Worm (Caenorhabditis elegans): ENCODE results near the gene C24H10.2.
A peak's percentile ranks its signal among the peaks of the same experiment; 100 is the strongest.

C24H10.2 gene

DNA sequence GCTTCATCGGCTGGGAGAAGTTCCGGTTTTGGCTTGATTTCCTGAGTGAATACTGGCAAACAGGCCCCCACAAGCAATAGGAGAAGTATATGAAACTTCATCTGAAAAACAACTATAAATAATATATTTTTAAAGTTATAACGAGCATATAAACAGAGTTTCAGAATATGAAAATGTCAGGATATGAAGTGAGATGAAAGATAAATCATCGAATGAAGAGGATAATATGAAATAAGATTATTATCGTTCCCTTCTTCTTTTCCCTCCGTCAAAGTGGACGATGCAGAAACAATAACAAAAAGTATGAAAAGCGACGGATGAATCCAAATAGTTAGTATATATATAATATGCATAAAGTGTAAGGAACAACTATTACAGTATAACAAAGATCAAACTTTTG lies 32.6 kb downstream of the C24H10.2 start, which contains the start of gene acn-1:
TSS of gene acn-1 (minus strand) at position 101 of the 400 bp plus-strand sequence.
- no peak for TF ChIP-seq nhr-76 (tag; optimal IDR thresholded peaks at IDR 0.05)
- no peak for TF ChIP-seq elt-1 (tag; optimal IDR thresholded peaks at IDR 0.05)
- no peak for TF ChIP-seq jun-1 (tag; optimal IDR thresholded peaks at IDR 0.05)
- no peak for TF ChIP-seq ceh-16 (tag; optimal IDR thresholded peaks at IDR 0.05)
- TF ChIP-seq ceh-9 (tag; optimal IDR thresholded peaks at IDR 0.05): no peak
- TF ChIP-seq nhr-77 (tag; optimal IDR thresholded peaks at IDR 0.05): no peak
- TF ChIP-seq eor-1 (tag; optimal IDR thresholded peaks at IDR 0.05): no peak
- TF ChIP-seq hmg-11 (tag; optimal IDR thresholded peaks at IDR 0.05): no peak
- TF ChIP-seq elt-2 (tag; optimal IDR thresholded peaks at IDR 0.05): no peak
- no peak for TF ChIP-seq fkh-2 (tag; optimal IDR thresholded peaks at IDR 0.05)
- no peak for TF ChIP-seq ztf-4 (tag; optimal IDR thresholded peaks at IDR 0.05)
- TF ChIP-seq snpc-4 (tag; optimal IDR thresholded peaks at IDR 0.05): no peak
- no peak for TF ChIP-seq mdl-1 (tag; optimal IDR thresholded peaks at IDR 0.05)
- TF ChIP-seq egl-27 (tag; optimal IDR thresholded peaks at IDR 0.05): no peak
- TF ChIP-seq fos-1 (tag; optimal IDR thresholded peaks at IDR 0.05): no peak

DNA sequence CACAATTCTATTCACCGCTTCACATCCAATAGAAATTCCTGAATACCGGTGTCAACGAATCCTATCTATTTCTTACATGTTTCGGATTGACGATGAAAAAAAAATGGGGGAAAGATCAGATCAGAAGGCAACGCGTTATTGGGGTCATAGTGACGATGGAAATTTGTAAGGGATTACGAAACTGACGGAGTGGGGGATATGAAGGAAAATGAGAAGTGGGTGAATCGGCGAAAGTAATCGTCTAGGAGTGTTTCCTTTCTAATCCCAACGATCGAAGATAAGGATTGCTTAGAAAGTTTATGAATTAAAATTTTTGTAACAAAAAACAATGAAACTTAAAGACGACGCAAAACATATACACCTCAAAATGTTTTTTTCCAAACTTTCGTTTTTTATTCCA lies 34.5 kb downstream of the C24H10.2 start:
- TF ChIP-seq eor-1 (tag; optimal IDR thresholded peaks at IDR 0.05) (no peak), nhr-23 (tag; optimal IDR thresholded peaks at IDR 0.05) (peak; percentile 88), elt-1 (tag; optimal IDR thresholded peaks at IDR 0.05) (no peak), egl-5 (tag; optimal IDR thresholded peaks at IDR 0.05) (no peak), hmg-11 (tag; optimal IDR thresholded peaks at IDR 0.05) (no peak), snpc-4 (tag; optimal IDR thresholded peaks at IDR 0.05) (no peak), nhr-76 (tag; optimal IDR thresholded peaks at IDR 0.05) (no peak), unc-39 (tag; optimal IDR thresholded peaks at IDR 0.05) (no peak)

DNA sequence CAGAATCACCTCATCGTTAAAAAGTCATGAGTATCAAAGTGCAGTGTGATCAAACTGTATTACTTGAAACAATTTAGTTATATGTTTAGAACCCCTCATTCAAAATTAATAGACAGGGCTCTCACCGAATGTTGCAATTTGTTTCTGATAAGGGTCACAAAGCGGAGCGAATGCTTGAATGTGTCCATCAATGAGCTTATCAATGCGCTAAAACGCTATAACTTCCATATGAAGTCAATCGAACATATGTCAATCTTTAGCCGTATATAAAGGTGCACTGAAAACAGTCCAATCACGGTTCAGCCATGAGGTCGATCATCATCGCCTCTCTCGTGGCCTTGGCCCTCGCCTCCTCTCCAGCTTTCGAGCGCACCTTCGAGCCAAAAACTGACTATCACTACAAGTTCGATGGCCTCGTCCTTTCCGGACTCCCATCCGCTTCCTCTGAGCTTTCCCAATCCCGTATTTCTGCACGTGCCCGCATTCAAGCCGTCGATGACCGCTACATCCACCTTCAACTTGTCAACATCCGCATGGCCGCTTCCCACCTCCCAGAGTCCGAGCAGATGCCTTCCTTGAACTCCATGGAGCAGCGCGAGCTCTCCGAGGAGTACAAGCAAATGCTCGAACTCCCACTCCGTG lies 36.5 kb downstream of the C24H10.2 start, which contains the start of gene vit-2:
TSS of gene vit-2 (plus strand) at position 305 of the 642 bp plus-strand sequence.
- no peak for TF ChIP-seq nhr-11 (tag; optimal IDR thresholded peaks at IDR 0.05)
- no peak for TF ChIP-seq eor-1 (tag; optimal IDR thresholded peaks at IDR 0.05)
- TF ChIP-seq ama-1 (optimal IDR thresholded peaks at IDR 0.05): no peak
- no peak for TF ChIP-seq elt-1 (tag; optimal IDR thresholded peaks at IDR 0.05)
- TF ChIP-seq ztf-4 (tag; optimal IDR thresholded peaks at IDR 0.05): no peak
- TF ChIP-seq pqm-1 (tag; optimal IDR thresholded peaks at IDR 0.05): no peak
- TF ChIP-seq elt-2 (tag; optimal IDR thresholded peaks at IDR 0.05): no peak
- TF ChIP-seq skn-1 (tag; optimal IDR thresholded peaks at IDR 0.05): no peak
- TF ChIP-seq jun-1 (tag; optimal IDR thresholded peaks at IDR 0.05): no peak
- no peak for TF ChIP-seq elt-3 (tag; optimal IDR thresholded peaks at IDR 0.05)
- no peak for TF ChIP-seq egl-27 (tag; optimal IDR thresholded peaks at IDR 0.05)
- TF ChIP-seq mdl-1 (tag; optimal IDR thresholded peaks at IDR 0.05): no peak
- TF ChIP-seq nhr-77 (tag; optimal IDR thresholded peaks at IDR 0.05): no peak
- no peak for TF ChIP-seq unc-39 (tag; optimal IDR thresholded peaks at IDR 0.05)

DNA sequence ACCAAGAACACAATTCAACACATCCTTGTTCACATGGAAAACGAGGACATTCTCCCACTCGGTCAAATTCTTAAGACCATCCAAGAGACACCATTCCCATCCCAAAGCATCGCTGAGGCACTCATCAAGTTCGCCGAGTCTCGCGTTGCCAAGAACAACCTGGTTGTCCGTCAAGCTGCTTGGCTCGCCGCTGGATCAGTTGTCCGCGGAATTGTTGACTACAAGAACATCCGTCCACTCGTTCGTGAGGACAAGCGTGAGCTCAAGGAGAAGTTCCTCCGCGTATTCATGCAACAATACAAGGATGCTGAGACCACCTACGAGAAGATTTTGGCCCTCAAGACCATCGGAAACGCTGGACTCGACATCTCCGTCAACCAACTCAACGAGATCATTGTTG lies 37.9 kb downstream of the C24H10.2 start:
- TF ChIP-seq lsy-12 (tag; optimal IDR thresholded peaks at IDR 0.05): no peak
- no peak for TF ChIP-seq nhr-237 (tag; optimal IDR thresholded peaks at IDR 0.05)
- no peak for TF ChIP-seq jun-1 (tag; optimal IDR thresholded peaks at IDR 0.05)

DNA sequence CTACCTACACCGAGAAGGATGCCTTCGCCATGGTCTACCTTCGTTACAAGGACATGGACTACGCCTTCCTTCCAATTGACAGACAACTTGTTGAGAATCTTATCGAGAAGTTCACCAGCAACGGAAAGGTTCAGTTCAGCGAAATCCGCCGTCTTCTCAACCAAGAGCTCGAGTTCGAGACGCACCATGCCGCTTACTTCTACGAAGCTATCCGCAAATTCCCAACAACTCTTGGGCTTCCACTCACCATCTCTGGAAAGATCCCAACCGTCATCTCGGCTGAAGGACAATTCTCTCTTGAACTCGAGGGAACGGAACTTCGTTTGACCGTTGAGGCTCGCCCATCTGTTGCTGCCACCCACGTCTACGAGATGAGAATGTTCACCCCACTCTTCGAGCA lies 39.0 kb downstream of the C24H10.2 start:
- TF ChIP-seq pha-4 (tag; optimal IDR thresholded peaks at IDR 0.05): no peak
- no peak for TF ChIP-seq skn-1 (tag; optimal IDR thresholded peaks at IDR 0.05)
- TF ChIP-seq mdl-1 (tag; optimal IDR thresholded peaks at IDR 0.05): no peak
- no peak for TF ChIP-seq lsy-12 (tag; optimal IDR thresholded peaks at IDR 0.05)
- no peak for TF ChIP-seq nhr-77 (tag; optimal IDR thresholded peaks at IDR 0.05)
- TF ChIP-seq elt-1 (tag; optimal IDR thresholded peaks at IDR 0.05): no peak
- no peak for TF ChIP-seq tbx-2 (tag; optimal IDR thresholded peaks at IDR 0.05)
- TF ChIP-seq daf-12 (tag; optimal IDR thresholded peaks at IDR 0.05): no peak

DNA sequence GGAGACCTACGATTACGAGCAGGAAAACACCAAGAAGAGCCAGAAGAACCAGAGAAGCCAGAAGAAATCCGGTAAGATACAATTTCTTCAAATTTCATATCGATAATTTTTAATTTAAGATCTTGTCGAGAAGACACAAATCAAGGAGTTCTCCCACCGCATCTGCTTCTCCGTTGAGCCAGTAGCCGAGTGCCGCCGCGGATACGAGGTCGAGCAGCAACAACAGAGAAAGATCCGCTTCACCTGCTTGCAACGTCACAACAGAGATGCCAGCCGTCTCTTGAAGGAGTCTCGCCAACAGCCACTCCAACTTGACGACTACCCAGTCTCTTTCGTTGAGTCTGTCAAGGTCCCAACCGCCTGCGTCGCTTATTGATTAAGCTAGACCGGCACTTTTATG lies 41.3 kb downstream of the C24H10.2 start:
- TF ChIP-seq nhr-12 (tag; optimal IDR thresholded peaks at IDR 0.05): no peak

DNA sequence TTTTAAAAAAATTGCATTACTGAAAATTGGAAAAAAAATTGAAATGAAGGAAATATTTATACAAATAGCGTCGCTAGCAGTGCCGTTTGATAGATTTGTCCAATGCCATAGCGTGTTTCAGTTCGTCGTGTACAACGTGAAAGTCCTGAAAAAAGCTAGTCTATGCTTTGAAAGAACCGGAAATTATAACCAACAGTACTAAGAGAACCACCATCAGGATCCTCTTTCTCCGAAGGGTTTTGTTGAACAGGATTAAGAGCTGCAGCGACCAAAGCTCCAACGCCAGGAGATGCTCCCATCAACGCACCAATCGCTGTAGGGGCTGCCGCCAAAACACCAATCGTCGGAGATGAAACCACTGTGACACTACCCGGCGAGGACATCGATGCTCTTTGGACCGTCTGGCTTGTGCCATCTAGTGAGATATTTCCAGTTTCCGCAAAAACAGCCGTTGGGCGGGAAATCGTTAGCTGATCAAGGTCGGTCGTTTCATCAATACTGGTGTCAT lies 41.8 kb downstream of the C24H10.2 start:
- TF ChIP-seq lin-15B (tag; optimal IDR thresholded peaks at IDR 0.05) (no peak), unc-62 (GFP tag; optimal IDR thresholded peaks at IDR 0.05) (no peak), lsy-12 (tag; optimal IDR thresholded peaks at IDR 0.05) (no peak), fos-1 (tag; optimal IDR thresholded peaks at IDR 0.05) (no peak), elt-2 (tag; optimal IDR thresholded peaks at IDR 0.05) (no peak), fkh-10 (GFP tag; optimal IDR thresholded peaks at IDR 0.05) (no peak), nhr-76 (tag; optimal IDR thresholded peaks at IDR 0.05) (no peak), ama-1 (optimal IDR thresholded peaks at IDR 0.05) (no peak), ztf-11 (tag; optimal IDR thresholded peaks at IDR 0.05) (no peak), nhr-28 (tag; optimal IDR thresholded peaks at IDR 0.05) (no peak), egl-27 (tag; optimal IDR thresholded peaks at IDR 0.05) (no peak)
